Worm (Caenorhabditis elegans) whole organism, young adult: ENCODE results near the gene C49C8.8.

ENCODE experiments used
- B0261.1 ChIP-seq: sonication (generic microtip); optimal IDR thresholded peaks from 2 replicates; lab custom pipeline; 2016; ENCODE audit warnings: mild to moderate bottlenecking, missing genetic modification characterization, moderate library complexity, missing compliant biosample characterization
- C06A6.2 ChIP-seq: fragments of 200-800 bp; sonication (Bioruptor generic); conservative IDR thresholded peaks from 2 replicates; pipeline ENCODE4 v1.3.6; 2022; ENCODE audit warnings: missing genetic modification characterization, missing compliant biosample characterization
- F23B12.7 ChIP-seq: sonication (generic microtip); optimal IDR thresholded peaks from 2 replicates; lab custom pipeline; 2017; ENCODE audit warnings: missing genetic modification characterization, mild to moderate bottlenecking, missing compliant biosample characterization, antibody characterized with exemption, moderate library complexity; ENCODE audit not compliant: insufficient read depth
- F49E8.2 ChIP-seq: sonication (generic microtip); optimal IDR thresholded peaks from 3 replicates; lab custom pipeline; 2017; ENCODE audit warnings: missing genetic modification characterization, mild to moderate bottlenecking, missing compliant biosample characterization, antibody characterized with exemption, moderate library complexity; ENCODE audit not compliant: insufficient read depth
- Y53G8AR.9 ChIP-seq: fragments of 200-800 bp; sonication (Bioruptor generic); conservative IDR thresholded peaks from 2 replicates; pipeline ENCODE4 v1.3.6; 2022; ENCODE audit warnings: missing genetic modification reagents, missing genetic modification characterization, missing compliant biosample characterization
- Y56A3A.18 ChIP-seq: fragments of 200-800 bp; sonication (Bioruptor generic); IDR thresholded peaks from 2 replicates; pipeline ENCODE4 v1.3.6; 2022; ENCODE audit warnings: missing genetic modification reagents, missing genetic modification characterization, missing compliant biosample characterization
- Y95B8A.8 ChIP-seq: fragments of 200-800 bp; sonication (Bioruptor generic); IDR thresholded peaks from 2 replicates; pipeline ENCODE4 v1.3.6; 2022; ENCODE audit warnings: missing genetic modification reagents, missing genetic modification characterization, missing compliant biosample characterization
- ZK185.1 ChIP-seq: sonication (generic microtip); optimal IDR thresholded peaks from 2 replicates; lab custom pipeline; 2016; ENCODE audit warnings: mild to moderate bottlenecking, missing genetic modification characterization, missing compliant biosample characterization; ENCODE audit not compliant: poor library complexity, severe bottlenecking
- akir-1 ChIP-seq: fragments of 200-800 bp; sonication (Bioruptor generic); optimal IDR thresholded peaks from 2 replicates; lab custom pipeline; 2018; ENCODE audit warnings: mild to moderate bottlenecking, missing genetic modification characterization, moderate library complexity, missing compliant biosample characterization
- ama-1 ChIP-seq, 3 experiments: fragments of 150-350 bp in 1 of 3; sonication (generic microtip) in 2 of 3; optimal IDR thresholded peaks; 2 replicates each; lab custom pipeline; 2014 to 2018; ENCODE audit warnings: missing biosample characterization in 2 of 3, missing genetic modification characterization in 2 of 3, missing genetic modification reagents in 2 of 3
- attf-3 ChIP-seq: fragments of 200-800 bp; sonication (Bioruptor generic); conservative IDR thresholded peaks from 2 replicates; pipeline ENCODE4 v1.3.6; 2022; ENCODE audit warnings: missing genetic modification reagents, missing genetic modification characterization, missing compliant biosample characterization
- ccch-3 ChIP-seq: fragments of 200-800 bp; sonication (Bioruptor generic); optimal IDR thresholded peaks from 2 replicates; lab custom pipeline; 2018; ENCODE audit warnings: mild to moderate bottlenecking, missing genetic modification characterization, missing compliant biosample characterization
- cebp-1 ChIP-seq, 2 experiments: fragments of 200-800 bp in 1 of 2; sonication (Bioruptor generic) in 1 of 2; sonication (generic microtip) in 1 of 2; IDR thresholded peaks in 1 of 2; optimal IDR thresholded peaks in 1 of 2; 2 replicates each; pipeline versions ENCODE4 v1.3.6 to Lab custom; 2017 to 2022; ENCODE audit warnings: missing compliant biosample characterization in 2 of 2, missing genetic modification characterization in 2 of 2, mild to moderate bottlenecking in 1 of 2, missing genetic modification reagents in 1 of 2, moderate library complexity in 1 of 2
- ceh-27 ChIP-seq: fragments of 200-800 bp; sonication (Bioruptor generic); optimal IDR thresholded peaks from 2 replicates; lab custom pipeline; 2018; ENCODE audit warnings: mild to moderate bottlenecking, missing genetic modification characterization, moderate library complexity, missing compliant biosample characterization
- die-1 ChIP-seq: sonication (generic microtip); optimal IDR thresholded peaks from 2 replicates; lab custom pipeline; 2016; ENCODE audit warnings: missing genotype, mild to moderate bottlenecking, missing genetic modification characterization, missing compliant biosample characterization
- dox-1 ChIP-seq: fragments of 200-800 bp; sonication (Bioruptor generic); IDR thresholded peaks from 2 replicates; pipeline ENCODE4 v1.3.6; 2022; ENCODE audit warnings: missing genetic modification reagents, missing genetic modification characterization, missing compliant biosample characterization
- efl-1 ChIP-seq: fragments of 150-350 bp; optimal IDR thresholded peaks from 2 replicates; lab custom pipeline; 2014; ENCODE audit warnings: missing biosample characterization, missing genetic modification reagents, missing genetic modification characterization
- egl-44 ChIP-seq: fragments of 200-800 bp; sonication (Bioruptor generic); IDR thresholded peaks from 2 replicates; pipeline ENCODE4 v1.3.6; 2022; ENCODE audit warnings: missing genetic modification reagents, missing genetic modification characterization, missing compliant biosample characterization
- egrh-3 ChIP-seq: fragments of 200-800 bp; sonication (Bioruptor generic); IDR thresholded peaks from 2 replicates; pipeline ENCODE4 v1.3.6; 2022; ENCODE audit warnings: missing genetic modification reagents, missing genetic modification characterization, missing compliant biosample characterization
- ets-4 ChIP-seq: fragments of 200-800 bp; sonication (Bioruptor generic); optimal IDR thresholded peaks from 2 replicates; lab custom pipeline; 2018; ENCODE audit warnings: mild to moderate bottlenecking, missing genetic modification characterization, missing compliant biosample characterization
- hlh-26 ChIP-seq: fragments of 200-800 bp; sonication (Bioruptor generic); conservative IDR thresholded peaks from 2 replicates; pipeline ENCODE4 v1.3.6; 2022; ENCODE audit warnings: missing genetic modification reagents, missing genetic modification characterization, missing compliant biosample characterization
- hsf-1 ChIP-seq: fragments of 200-800 bp; sonication (Bioruptor generic); IDR thresholded peaks from 2 replicates; pipeline ENCODE4 v1.3.6; 2022; ENCODE audit warnings: missing genetic modification reagents, missing genetic modification characterization, missing compliant biosample characterization
- lir-1 ChIP-seq: fragments of 200-800 bp; sonication (Bioruptor generic); conservative IDR thresholded peaks from 2 replicates; pipeline ENCODE4 v1.3.6; 2022; ENCODE audit warnings: missing genetic modification reagents, missing genetic modification characterization, missing compliant biosample characterization
- lsl-1 ChIP-seq: fragments of 200-800 bp; sonication (Bioruptor generic); optimal IDR thresholded peaks from 2 replicates; lab custom pipeline; 2018; ENCODE audit warnings: mild to moderate bottlenecking, missing genetic modification characterization, moderate library complexity, missing compliant biosample characterization
- madf-10 ChIP-seq: sonication (generic microtip); optimal IDR thresholded peaks from 2 replicates; lab custom pipeline; 2016; ENCODE audit warnings: mild to moderate bottlenecking, missing genetic modification characterization, missing compliant biosample characterization
- madf-8 ChIP-seq: fragments of 200-800 bp; sonication (Bioruptor generic); conservative IDR thresholded peaks from 2 replicates; pipeline ENCODE4 v1.3.6; 2022; ENCODE audit warnings: missing genetic modification reagents, missing genetic modification characterization, missing compliant biosample characterization
- mcd-1 ChIP-seq: fragments of 200-800 bp; sonication (Bioruptor generic); IDR thresholded peaks from 2 replicates; pipeline ENCODE4 v1.3.6; 2022; ENCODE audit warnings: missing genetic modification reagents, missing genetic modification characterization, missing compliant biosample characterization
- nfyb-1 ChIP-seq: fragments of 200-800 bp; sonication (Bioruptor generic); IDR thresholded peaks from 2 replicates; pipeline ENCODE4 v1.3.6; 2022; ENCODE audit warnings: missing genetic modification reagents, missing genetic modification characterization, missing compliant biosample characterization
- rcor-1 ChIP-seq: fragments of 200-800 bp; sonication (Bioruptor generic); IDR thresholded peaks from 2 replicates; pipeline ENCODE4 v1.3.6; 2022; ENCODE audit warnings: missing genetic modification reagents, missing genetic modification characterization, missing compliant biosample characterization
- repo-1 ChIP-seq: sonication (generic microtip); optimal IDR thresholded peaks from 2 replicates; lab custom pipeline; 2017; ENCODE audit warnings: mild to moderate bottlenecking, missing genetic modification characterization, missing compliant biosample characterization
- snpc-1.3 ChIP-seq: sonication (generic microtip); optimal IDR thresholded peaks from 2 replicates; lab custom pipeline; 2017; ENCODE audit warnings: missing genetic modification characterization, mild to moderate bottlenecking, missing compliant biosample characterization, antibody characterized with exemption, moderate library complexity, missing genotype, missing genetic modification reagents; ENCODE audit not compliant: insufficient read depth
- snpc-4 ChIP-seq, 5 experiments: fragments of 150-350 bp in 1 of 5; sonication (generic microtip) in 4 of 5; optimal IDR thresholded peaks; 2 replicates each; lab custom pipeline; 2014 to 2018; ENCODE audit warnings: missing genetic modification characterization in 5 of 5, missing biosample characterization in 3 of 5, antibody characterized with exemption in 2 of 5, mild to moderate bottlenecking in 2 of 5, missing compliant biosample characterization in 2 of 5, missing genotype in 2 of 5, moderate library complexity in 2 of 5, missing genetic modification reagents in 1 of 5
- somi-1 ChIP-seq: fragments of 200-800 bp; sonication (Bioruptor generic); optimal IDR thresholded peaks from 2 replicates; lab custom pipeline; 2018; ENCODE audit warnings: mild to moderate bottlenecking, missing genetic modification characterization, missing compliant biosample characterization
- tbp1 ChIP-seq: fragments of 200-800 bp; sonication (Bioruptor generic); optimal IDR thresholded peaks from 2 replicates; lab custom pipeline; 2018; ENCODE audit warnings: mild to moderate bottlenecking, missing genetic modification characterization, missing compliant biosample characterization
- tbx-9 ChIP-seq: sonication (generic microtip); optimal IDR thresholded peaks from 2 replicates; lab custom pipeline; 2016; ENCODE audit warnings: borderline replicate concordance, missing genetic modification characterization, inconsistent platforms, missing compliant biosample characterization
- zfh-2 ChIP-seq: fragments of 200-800 bp; sonication (Bioruptor generic); conservative IDR thresholded peaks from 2 replicates; pipeline ENCODE4 v1.3.6; 2022; ENCODE audit warnings: missing genetic modification reagents, missing genetic modification characterization, missing compliant biosample characterization
- zim-3 ChIP-seq: sonication (generic microtip); optimal IDR thresholded peaks from 2 replicates; lab custom pipeline; 2017; ENCODE audit warnings: mild to moderate bottlenecking, missing genetic modification characterization, moderate library complexity, missing compliant biosample characterization
- ztf-18 ChIP-seq: sonication (generic microtip); optimal IDR thresholded peaks from 2 replicates; lab custom pipeline; 2016; ENCODE audit warnings: missing genotype, mild to moderate bottlenecking, missing genetic modification characterization, missing compliant biosample characterization
- ztf-26 ChIP-seq: sonication (generic microtip); optimal IDR thresholded peaks from 2 replicates; lab custom pipeline; 2017; ENCODE audit warnings: missing genetic modification characterization, missing compliant biosample characterization
- ztf-6 ChIP-seq: fragments of 200-800 bp; sonication (Bioruptor generic); IDR thresholded peaks from 2 replicates; pipeline ENCODE4 v1.3.6; 2022; ENCODE audit warnings: missing genetic modification reagents, missing genetic modification characterization, missing compliant biosample characterization

Gene C49C8.8

DNA sequence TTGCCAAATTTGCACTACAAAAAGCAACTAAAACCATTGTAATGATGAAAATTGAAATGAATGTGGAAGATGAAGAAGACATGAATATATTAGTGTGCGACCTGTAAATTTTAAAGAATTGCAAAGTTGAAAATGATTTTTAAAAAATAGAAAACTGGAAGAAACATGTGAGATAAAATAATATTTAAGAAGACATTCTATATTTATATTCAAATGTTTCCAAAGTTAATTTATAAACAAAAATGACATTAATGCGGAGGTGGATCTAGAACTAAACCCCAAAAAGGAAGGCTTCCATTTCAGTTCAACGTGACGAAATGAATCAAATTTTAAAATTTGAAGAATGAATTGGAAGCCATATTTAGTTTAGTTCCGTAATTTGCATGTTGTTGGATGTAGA is 27.3 kb downstream of the C49C8.8 start, which contains the start of gene nlp-60:
Gene nlp-60 (minus strand): TSS at position 101 of the 400 bp plus-strand sequence.
- TF ChIP-seq ztf-6 (GFP tag; lab: Robert Waterston, UW) (no peak), snpc-1.3 (tag; lab: Kevin White, UChicago) (no peak), repo-1 (tag; lab: Kevin White, UChicago) (no peak), egl-44 (GFP tag; lab: Robert Waterston, UW) (no peak), rcor-1 (GFP tag; lab: Robert Waterston, UW) (no peak), C06A6.2 (no peak), tbx-9 (tag; lab: Kevin White, UChicago) (no peak), hlh-26 (GFP tag; lab: Robert Waterston, UW) (no peak), mcd-1 (no peak)

ce11 chrIV:8686510-8686909 is 34.6 kb downstream of the C49C8.8 start, which contains the start of gene pole-2:
pole-2 (minus strand) TSS chrIV:8686610.
- TF ChIP-seq ama-1 (optimal IDR thresholded peaks at IDR 0.05; lab: Kevin White, UChicago) (no peak), ama-1 (GFP tag; optimal IDR thresholded peaks at IDR 0.05; lab: Kevin White, UChicago) (peak in 1 of 2 experiments; percentile 60), F49E8.2 (tag; lab: Kevin White, UChicago) (peak; percentile 3), snpc-1.3 (tag; lab: Kevin White, UChicago) (no peak), tbx-9 (tag; lab: Kevin White, UChicago) (no peak), dox-1 (GFP tag; lab: Robert Waterston, UW) (no peak), B0261.1 (tag; lab: Kevin White, UChicago) (no peak), cebp-1 (GFP tag; IDR thresholded peaks at IDR 0.05; lab: Robert Waterston, UW) (no peak), cebp-1 (tag; optimal IDR thresholded peaks at IDR 0.05; lab: Kevin White, UChicago) (no peak), ets-4 (GFP tag; lab: Kevin White, UChicago) (no peak), F23B12.7 (no peak), Y95B8A.8 (GFP tag; lab: Robert Waterston, UW) (no peak), hsf-1 (GFP tag; lab: Robert Waterston, UW) (peak; percentile 16; the same call in 1 of the 2 replicates), ccch-3 (GFP tag; lab: Kevin White, UChicago) (no peak), egrh-3 (no peak), madf-10 (tag; lab: Kevin White, UChicago) (no peak), ztf-26 (tag; lab: Kevin White, UChicago) (no peak), efl-1 (GFP tag; lab: Kevin White, UChicago) (no peak), lir-1 (GFP tag; lab: Robert Waterston, UW) (no peak), tbp1 (GFP tag; lab: Kevin White, UChicago) (no peak), snpc-4 (GFP tag; optimal IDR thresholded peaks at IDR 0.05; lab: Kevin White, UChicago) (no peak), snpc-4 (tag; optimal IDR thresholded peaks at IDR 0.05; lab: Kevin White, UChicago) (peak in 1 of 4 experiments; percentile 14), Y53G8AR.9 (GFP tag; lab: Robert Waterston, UW) (0 out of 2 replicates have a peak, but pooled peaks have one; percentile 40)

DNA sequence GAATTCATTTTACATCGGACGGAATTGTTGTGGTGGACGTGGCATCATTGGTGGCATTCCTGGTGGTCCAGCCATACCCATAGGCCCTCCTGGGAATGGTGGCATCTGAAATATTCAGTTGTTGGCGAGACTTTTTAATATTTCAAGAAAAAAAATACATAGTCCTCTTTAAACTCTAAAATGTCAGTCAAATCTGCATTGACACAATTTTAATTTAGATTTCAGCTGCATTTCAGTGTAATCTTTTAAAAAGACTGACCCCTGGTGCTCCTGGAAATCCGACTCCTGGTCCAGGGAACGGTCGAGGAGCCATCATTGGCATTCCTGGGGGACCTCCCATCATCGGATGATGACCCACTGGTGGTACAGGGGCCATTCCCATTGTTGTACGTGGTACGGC is 35.0 kb downstream of the C49C8.8 start:
- TF ChIP-seq Y95B8A.8 (GFP tag; lab: Robert Waterston, UW), result 0 out of 2 replicates have a peak, but pooled peaks have one; percentile 11
- TF ChIP-seq Y56A3A.18, result no peak
- TF ChIP-seq ztf-18 (tag; lab: Kevin White, UChicago), result no peak
- TF ChIP-seq, all 124 proteins: peak for 1

DNA sequence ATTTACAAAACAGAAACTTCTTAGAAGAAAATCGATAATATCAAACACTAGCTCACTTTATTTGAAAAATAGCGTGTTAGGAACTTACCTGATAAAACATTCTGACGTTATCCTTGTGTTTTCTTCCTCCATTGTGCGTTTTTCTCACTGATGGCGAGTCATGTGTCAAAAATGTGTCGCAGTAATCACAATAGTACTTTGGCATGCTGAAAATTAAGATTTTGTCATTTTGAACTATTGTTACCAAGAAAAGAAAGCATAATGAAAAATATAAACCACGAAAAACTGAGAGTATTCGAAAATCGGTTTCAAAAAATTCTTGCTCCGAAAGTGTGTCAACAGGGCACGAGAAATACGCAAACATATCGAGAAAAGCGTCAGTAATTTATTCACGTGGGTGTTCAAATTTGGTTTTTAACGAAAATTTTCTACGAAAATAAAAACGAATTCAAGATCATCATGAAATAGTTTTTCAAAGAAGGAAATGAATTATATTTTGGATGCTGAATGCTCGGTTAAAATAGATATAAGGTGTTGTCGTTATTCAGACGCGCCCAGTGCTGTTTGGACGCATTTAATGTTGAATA is 35.8 kb downstream of the C49C8.8 start, which contains the start of gene snrp-3:
Gene snrp-3 (minus strand): TSS at position 206 of the 587 bp plus-strand sequence.
- TF ChIP-seq zim-3 (no peak), attf-3 (peak; percentile 59; the same call in 1 of the 2 replicates), lsl-1 (peak; percentile 63), die-1 (tag; lab: Kevin White, UChicago) (no peak), nfyb-1 (GFP tag; lab: Robert Waterston, UW) (peak; percentile 73), ceh-27 (no peak), egl-44 (GFP tag; lab: Robert Waterston, UW) (no peak), hsf-1 (GFP tag; lab: Robert Waterston, UW) (peak; percentile 32; the same call in 1 of the 2 replicates), madf-8 (GFP tag; lab: Robert Waterston, UW) (no peak), akir-1 (no peak), ZK185.1 (tag; lab: Kevin White, UChicago) (peak; percentile 76), zfh-2 (GFP tag; lab: Robert Waterston, UW) (no peak), somi-1 (GFP tag; lab: Kevin White, UChicago) (no peak)
